Worm (Caenorhabditis elegans) whole organism, dauer: Measurements from ENCODE around the gene C35A5.4.

Source experiments
- unc-62 ChIP-seq: sonication (generic microtip); optimal IDR thresholded peaks from 2 replicates; lab custom pipeline; 2017; ENCODE audit warnings: missing biosample characterization, missing genetic modification reagents, missing genetic modification characterization

C35A5.4 gene

ce11 chrV:10475421-10475820 lies 21.4 kb upstream of the C35A5.4 start:
- TF ChIP-seq unc-62 (GFP tag; lab: Kevin White, UChicago), result no peak

DNA sequence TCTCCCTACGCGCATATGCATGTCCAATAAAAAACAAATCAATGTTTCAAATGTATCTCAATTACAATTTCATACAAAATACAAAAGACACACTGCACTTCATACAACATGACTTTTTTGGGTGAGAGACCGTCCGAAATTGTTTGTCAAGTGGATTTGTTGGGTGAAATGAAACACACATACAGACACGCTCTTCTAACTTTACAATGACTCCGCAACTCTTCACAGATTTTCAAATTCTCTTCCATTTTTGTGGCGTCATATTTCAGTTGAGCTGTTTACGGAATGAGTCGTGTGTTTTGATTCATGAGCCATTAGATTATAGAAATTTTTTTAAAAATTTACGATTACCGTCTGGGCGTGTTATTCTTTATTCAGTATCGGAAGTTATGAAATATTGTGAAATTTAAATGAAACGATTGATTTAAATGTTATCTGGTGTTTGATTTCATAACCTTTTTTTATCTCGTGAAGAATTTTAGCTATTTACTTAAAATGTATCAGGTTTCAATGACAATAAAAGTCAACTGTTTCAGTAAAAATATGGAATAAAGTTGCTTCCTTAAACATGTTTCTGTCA lies 19.9 kb upstream of the C35A5.4 start:
- TF ChIP-seq unc-62 (GFP tag; lab: Kevin White, UChicago), result no peak

DNA sequence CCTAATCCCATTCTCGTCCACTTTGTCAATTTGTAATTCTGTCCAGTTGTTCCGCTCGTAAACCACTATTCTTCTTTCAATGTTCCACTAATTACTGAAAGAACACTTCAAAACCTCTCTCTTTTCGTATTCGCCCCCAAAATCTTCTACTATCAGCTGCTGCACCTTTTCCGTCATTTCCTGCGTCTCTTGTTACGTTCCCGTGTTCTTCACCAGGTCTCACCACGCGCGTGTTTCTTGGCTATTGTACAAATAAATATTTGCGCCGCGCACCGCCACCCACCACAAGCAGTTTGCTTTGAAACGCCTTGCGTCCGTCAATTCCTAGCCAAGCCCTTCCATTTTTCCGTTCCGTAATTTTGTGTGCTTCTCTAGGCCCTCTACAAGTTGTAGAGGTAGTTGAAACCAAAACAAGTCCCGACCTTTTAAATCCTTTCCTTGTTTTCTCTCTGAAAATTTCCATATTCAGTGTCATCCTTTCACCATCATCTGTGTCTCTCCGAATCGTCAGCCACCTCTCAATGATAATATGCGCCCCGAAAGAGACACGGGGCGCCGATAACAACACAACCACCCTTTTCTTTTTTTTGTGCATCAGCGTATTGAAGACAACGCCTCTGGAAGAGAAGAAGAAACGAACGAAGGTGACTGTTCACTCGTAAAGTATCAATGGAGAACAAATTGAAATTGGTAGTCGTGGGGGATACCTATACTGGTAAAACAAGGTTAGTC lies 18.6 kb upstream of the C35A5.4 start, which contains the start of the genes crp-1 and Y32F6B.9:
crp-1 (plus strand) TSS at position 468 of the 732 bp plus-strand sequence.
Y32F6B.9 (plus strand) TSS at position 603 of the 732 bp plus-strand sequence.
- no peak for TF ChIP-seq unc-62 (GFP tag; lab: Kevin White, UChicago)

ce11 chrV:10483995-10484394 lies 12.8 kb upstream of the C35A5.4 start:
- no peak for TF ChIP-seq unc-62 (GFP tag; lab: Kevin White, UChicago)

ce11 chrV:10484640-10485039 lies 12.2 kb upstream of the C35A5.4 start, which contains the start of gene Y32F6B.1:
Gene Y32F6B.1, minus strand, starts transcription at chrV:10484740.
- no peak for TF ChIP-seq unc-62 (GFP tag; lab: Kevin White, UChicago)

ce11 chrV:10485389-10485788 lies 11.4 kb upstream of the C35A5.4 start:
- TF ChIP-seq unc-62 (GFP tag; lab: Kevin White, UChicago), result no peak

ce11 chrV:10489998-10490397 lies 6.8 kb upstream of the C35A5.4 start, which contains the start of gene ncx-5:
Gene ncx-5, minus strand, starts transcription at chrV:10490098.
- no peak for TF ChIP-seq unc-62 (GFP tag; lab: Kevin White, UChicago)

DNA sequence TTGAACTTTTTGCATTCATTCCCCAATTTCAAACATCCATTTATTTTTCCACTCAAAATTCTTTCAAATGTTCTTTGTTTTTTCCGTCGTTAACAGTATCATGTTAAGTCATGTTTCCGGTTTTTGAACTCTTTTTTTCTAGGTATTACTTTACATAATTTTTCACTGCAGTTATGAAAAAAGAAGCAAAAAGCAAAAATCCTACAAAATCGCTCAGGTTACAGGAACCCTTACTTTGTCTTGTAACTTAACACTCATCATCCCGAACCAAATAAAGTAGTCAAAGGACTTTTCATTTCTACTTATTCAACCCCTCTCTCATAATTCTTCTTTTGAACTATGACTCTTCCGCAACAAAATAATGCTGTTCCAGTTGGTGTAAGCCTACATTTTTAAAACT lies 5.4 kb upstream of the C35A5.4 start, which contains the start of gene aqp-5:
aqp-5 (plus strand) TSS at position 301 of the 400 bp plus-strand sequence.
- no peak for TF ChIP-seq unc-62 (GFP tag; lab: Kevin White, UChicago)

- TF ChIP-seq unc-62 (GFP tag; lab: Kevin White, UChicago), result no peak
Observed at ce11 chrV:10493150-10493549, 3.7 kb upstream of the C35A5.4 start, which contains the start of gene ugt-33. Gene ugt-33, plus strand, starts transcription at chrV:10493409.

DNA sequence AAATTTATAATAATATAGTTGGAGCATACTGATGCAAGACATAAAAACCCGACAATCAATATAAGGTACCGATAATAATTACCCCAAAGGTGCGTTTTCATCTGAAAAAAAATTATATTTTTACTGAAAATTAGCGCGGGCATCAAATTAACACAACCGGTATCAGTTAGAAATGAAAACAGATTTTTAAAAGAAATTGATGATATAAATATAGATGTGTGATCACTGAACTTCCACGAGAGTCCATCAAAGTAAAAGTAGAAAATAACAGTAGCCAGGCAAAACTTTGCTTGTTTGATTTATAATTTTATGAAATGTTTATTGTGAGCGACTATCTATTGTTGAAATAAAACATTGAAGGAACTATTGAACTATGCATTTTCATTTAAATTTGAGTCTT lies 4.5 kb downstream of the C35A5.4 start, which contains the start of gene C35A5.3:
C35A5.3 (minus strand) TSS at position 101 of the 400 bp plus-strand sequence.
- no peak for TF ChIP-seq unc-62 (GFP tag; lab: Kevin White, UChicago)

- no peak for TF ChIP-seq unc-62 (GFP tag; lab: Kevin White, UChicago)
Observed at ce11 chrV:10503011-10503410, 6.2 kb downstream of the C35A5.4 start, which contains the start of gene C35A5.11. Gene C35A5.11, minus strand, starts transcription at chrV:10503111.

ce11 chrV:10503893-10504292 lies 7.1 kb downstream of the C35A5.4 start, which contains the start of gene C35A5.10:
Gene C35A5.10, plus strand, starts transcription at chrV:10504193.
- no peak for TF ChIP-seq unc-62 (GFP tag; lab: Kevin White, UChicago)

DNA sequence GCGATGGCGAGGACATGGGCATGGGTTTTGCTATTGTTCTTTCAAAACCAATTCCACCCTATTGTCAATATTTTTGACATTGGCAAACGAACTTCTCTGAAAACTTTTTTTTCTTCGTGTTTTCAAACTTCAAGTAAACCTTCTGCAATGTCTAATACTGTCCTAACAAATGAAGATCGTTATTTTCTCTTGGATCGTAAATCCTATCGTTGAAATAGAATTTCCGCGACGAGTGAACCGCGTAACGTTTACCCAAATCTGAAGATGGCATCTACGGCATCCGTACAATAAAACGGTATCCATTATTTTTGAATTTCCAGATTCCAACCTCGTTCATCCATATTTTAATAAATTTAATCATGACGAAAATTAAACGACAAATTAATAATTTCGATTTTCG lies 8.7 kb downstream of the C35A5.4 start, which contains the start of gene C35A5.5:
C35A5.5 (plus strand) TSS at position 301 of the 400 bp plus-strand sequence.
- TF ChIP-seq unc-62 (GFP tag; lab: Kevin White, UChicago), result no peak

DNA sequence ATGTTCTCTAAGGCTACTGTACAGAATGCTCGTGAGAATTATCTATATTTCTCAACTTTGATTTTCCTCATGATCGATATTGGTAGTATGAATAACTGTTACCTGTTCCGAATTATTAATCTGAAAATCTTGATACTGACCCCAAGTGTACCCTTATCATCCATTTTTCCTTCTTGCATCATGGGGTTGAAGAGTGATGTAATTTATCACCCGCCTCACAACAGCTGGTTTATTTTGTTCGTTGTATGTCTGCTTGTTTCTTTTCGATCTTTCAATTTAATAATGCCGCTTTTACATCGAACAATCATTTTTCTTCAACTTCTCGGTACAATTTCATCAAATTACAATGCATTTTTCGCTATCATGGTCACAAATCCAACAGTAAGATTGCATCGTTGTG lies 12.0 kb downstream of the C35A5.4 start, which contains the start of gene C35A5.6:
C35A5.6 (plus strand) TSS at position 283 of the 400 bp plus-strand sequence.
- TF ChIP-seq unc-62 (GFP tag; lab: Kevin White, UChicago), result no peak

DNA sequence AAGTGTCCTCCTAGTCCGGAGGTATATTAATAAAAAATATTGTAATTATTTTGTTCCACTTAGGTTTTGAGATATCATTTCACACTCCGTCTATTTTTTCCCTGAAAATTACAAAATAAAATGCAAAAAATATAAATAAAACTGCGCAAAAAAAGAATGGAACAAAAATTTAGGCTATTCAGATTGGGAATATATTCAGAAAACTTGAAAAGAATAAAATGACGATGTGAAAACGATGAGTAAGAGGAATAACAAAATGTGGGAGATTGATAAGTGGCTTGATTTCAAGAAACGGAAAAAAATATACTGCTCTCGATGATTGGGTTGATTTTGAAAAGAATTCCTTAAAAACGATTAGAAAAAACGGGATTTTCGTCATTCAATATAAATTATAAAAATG lies 17.4 kb downstream of the C35A5.4 start, which contains the start of gene dmsr-8:
dmsr-8 (minus strand) TSS at position 101 of the 400 bp plus-strand sequence.
- TF ChIP-seq unc-62 (GFP tag; lab: Kevin White, UChicago), result no peak

DNA sequence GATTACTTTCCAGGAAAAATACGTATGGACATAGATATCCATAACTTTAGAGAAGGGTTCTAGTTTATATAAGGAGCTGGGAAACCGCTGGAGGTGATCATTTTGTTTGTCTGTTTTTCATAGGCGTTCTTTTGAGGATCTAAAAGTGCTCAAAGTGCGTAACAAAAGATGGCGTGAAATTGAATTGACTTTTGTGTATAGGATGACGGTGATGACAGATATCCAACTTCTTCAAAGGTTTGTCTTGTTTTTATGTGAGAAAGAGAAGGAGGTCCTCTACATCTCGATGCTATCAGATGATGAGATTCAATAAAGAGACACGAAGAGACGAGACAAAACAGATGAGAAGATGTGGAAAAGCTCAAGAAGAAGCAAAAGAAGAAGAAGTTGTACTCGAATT lies 19.9 kb downstream of the C35A5.4 start:
- TF ChIP-seq unc-62 (GFP tag; lab: Kevin White, UChicago), result no peak
